Fruit fly (Drosophila melanogaster) whole organism, prepupa: ENCODE results near the gene RagA-B.

Source experiments
- CG10631 ChIP-seq: fragments of 200-800 bp; sonication (Bioruptor generic); optimal IDR thresholded peaks from 2 replicates; lab custom pipeline; 2016; ENCODE audit warnings: missing biosample characterization, missing genetic modification characterization
- CG11294 ChIP-seq: fragments of 200-800 bp; sonication (Bioruptor generic); IDR thresholded peaks from 2 replicates; pipeline ENCODE4 v1.3.6; 2022; ENCODE audit warnings: missing biosample characterization, missing genetic modification characterization
- CG11762 ChIP-seq: fragments of 200-800 bp; sonication (Bioruptor generic); optimal IDR thresholded peaks from 3 replicates; lab custom pipeline; 2016; ENCODE audit warnings: missing biosample characterization, missing genetic modification characterization; ENCODE audit not compliant: insufficient read depth
- CG11902 ChIP-seq: fragments of 200-800 bp; sonication (Bioruptor generic); optimal IDR thresholded peaks from 3 replicates; lab custom pipeline; 2016; ENCODE audit warnings: missing biosample characterization, missing genetic modification characterization
- CG1621 ChIP-seq: fragments of 200-800 bp; sonication (Bioruptor generic); optimal IDR thresholded peaks from 3 replicates; lab custom pipeline; 2018; ENCODE audit warnings: missing biosample characterization, mild to moderate bottlenecking, missing genetic modification characterization
- CG16779 ChIP-seq: fragments of 200-800 bp; sonication (Bioruptor generic); optimal IDR thresholded peaks from 3 replicates; lab custom pipeline; 2017; ENCODE audit warnings: missing biosample characterization, mild to moderate bottlenecking, missing genetic modification characterization
- CG3032 ChIP-seq: fragments of 200-800 bp; optimal IDR thresholded peaks from 2 replicates; lab custom pipeline; 2019; ENCODE audit warnings: missing biosample characterization, mild to moderate bottlenecking, missing genetic modification characterization, moderate library complexity
- CG31627 ChIP-seq: fragments of 200-800 bp; sonication (Bioruptor generic); optimal IDR thresholded peaks from 3 replicates; lab custom pipeline; 2016; ENCODE audit warnings: missing biosample characterization, missing genetic modification characterization
- CG32006 ChIP-seq: fragments of 200-800 bp; sonication (Bioruptor generic); optimal IDR thresholded peaks from 3 replicates; lab custom pipeline; 2017; ENCODE audit warnings: missing biosample characterization, mild to moderate bottlenecking, missing genetic modification characterization
- CG34406 ChIP-seq: fragments of 200-800 bp; sonication (Bioruptor generic); optimal IDR thresholded peaks from 3 replicates; lab custom pipeline; 2016; ENCODE audit warnings: missing biosample characterization, missing genetic modification characterization
- CG3919 ChIP-seq: fragments of 200-800 bp; sonication (Bioruptor generic); optimal IDR thresholded peaks from 3 replicates; lab custom pipeline; 2016; ENCODE audit warnings: missing biosample characterization, missing genetic modification characterization
- CG6163 ChIP-seq: fragments of 200-800 bp; sonication (Bioruptor generic); IDR thresholded peaks from 3 replicates; pipeline ENCODE4 v1.3.6; 2022; ENCODE audit warnings: missing biosample characterization, missing genetic modification characterization
- CG6792 ChIP-seq: fragments of 200-800 bp; sonication (Bioruptor generic); optimal IDR thresholded peaks from 3 replicates; lab custom pipeline; 2016; ENCODE audit warnings: missing biosample characterization, missing genetic modification characterization
- CG6808 ChIP-seq: fragments of 200-800 bp; sonication (Bioruptor generic); optimal IDR thresholded peaks from 3 replicates; lab custom pipeline; 2017; ENCODE audit warnings: missing biosample characterization, missing genetic modification characterization, mild to moderate bottlenecking, moderate library complexity, missing genetic modification reagents
- CG6854 ChIP-seq: fragments of 200-800 bp; sonication (Bioruptor generic); optimal IDR thresholded peaks from 2 replicates; lab custom pipeline; 2017; ENCODE audit warnings: missing biosample characterization, mild to moderate bottlenecking, missing genetic modification characterization
- CG7368 ChIP-seq: fragments of 200-800 bp; sonication (Bioruptor generic); optimal IDR thresholded peaks from 3 replicates; lab custom pipeline; 2016; ENCODE audit warnings: missing biosample characterization, missing genetic modification characterization
- CG8119 ChIP-seq: fragments of 200-800 bp; sonication (Bioruptor generic); IDR thresholded peaks from 3 replicates; pipeline ENCODE4 v1.3.6; 2022; ENCODE audit warnings: missing biosample characterization, missing genetic modification characterization
- CG8319 ChIP-seq: fragments of 200-800 bp; sonication (Bioruptor generic); optimal IDR thresholded peaks from 3 replicates; lab custom pipeline; 2016; ENCODE audit warnings: missing biosample characterization, missing genetic modification characterization
- CG8632 ChIP-seq: fragments of 200-800 bp; sonication (Bioruptor generic); optimal IDR thresholded peaks from 3 replicates; lab custom pipeline; 2016; ENCODE audit warnings: missing biosample characterization, missing genetic modification characterization
- CG9139 ChIP-seq: fragments of 200-800 bp; sonication (Bioruptor generic); optimal IDR thresholded peaks from 3 replicates; lab custom pipeline; 2017; ENCODE audit warnings: missing biosample characterization, mild to moderate bottlenecking, missing genetic modification characterization
- Eip75B ChIP-seq: fragments of 200-800 bp; sonication (Bioruptor generic); optimal IDR thresholded peaks from 3 replicates; lab custom pipeline; 2016; ENCODE audit warnings: missing biosample characterization, missing genetic modification characterization
- Eip78C ChIP-seq: fragments of 200-800 bp; sonication (Bioruptor generic); peaks from one replicate; lab custom pipeline; 2016; ENCODE audit warnings: missing biosample characterization, missing genetic modification characterization
- Ets96B ChIP-seq: fragments of 200-800 bp; optimal IDR thresholded peaks from 2 replicates; lab custom pipeline; 2019; ENCODE audit warnings: missing biosample characterization, mild to moderate bottlenecking, missing genetic modification characterization, moderate library complexity
- Hr39 ChIP-seq: fragments of 200-800 bp; sonication (Bioruptor generic); optimal IDR thresholded peaks from 2 replicates; lab custom pipeline; 2016; ENCODE audit warnings: missing biosample characterization, missing genetic modification characterization
- Hr4 ChIP-seq: fragments of 200-800 bp; sonication (Bioruptor generic); optimal IDR thresholded peaks from 3 replicates; lab custom pipeline; 2016; ENCODE audit warnings: missing biosample characterization, missing genetic modification characterization
- Met ChIP-seq: fragments of 200-800 bp; sonication (Bioruptor generic); optimal IDR thresholded peaks from 3 replicates; lab custom pipeline; 2016; ENCODE audit warnings: missing biosample characterization, missing genetic modification characterization
- Smox ChIP-seq: fragments of 200-800 bp; sonication (Bioruptor generic); optimal IDR thresholded peaks from 3 replicates; lab custom pipeline; 2016; ENCODE audit warnings: missing biosample characterization, missing genetic modification characterization
- achi ChIP-seq: fragments of 200-800 bp; sonication (Bioruptor generic); optimal IDR thresholded peaks from 3 replicates; lab custom pipeline; 2016; ENCODE audit warnings: missing biosample characterization, missing genetic modification characterization
- cyc ChIP-seq: fragments of 200-800 bp; sonication (Bioruptor generic); optimal IDR thresholded peaks from 3 replicates; lab custom pipeline; 2016; ENCODE audit warnings: missing biosample characterization, missing genetic modification characterization
- dac ChIP-seq: fragments of 200-800 bp; sonication (Bioruptor generic); optimal IDR thresholded peaks from 2 replicates; lab custom pipeline; 2017; ENCODE audit warnings: missing biosample characterization, mild to moderate bottlenecking, missing genetic modification characterization
- dsx ChIP-seq: fragments of 200-800 bp; optimal IDR thresholded peaks from 3 replicates; lab custom pipeline; 2019; ENCODE audit warnings: missing biosample characterization, mild to moderate bottlenecking, missing genetic modification characterization, moderate library complexity; ENCODE audit not compliant: poor library complexity, severe bottlenecking
- eg ChIP-seq: fragments of 200-800 bp; sonication (Bioruptor generic); IDR thresholded peaks from 3 replicates; pipeline ENCODE4 v1.3.6; 2022; ENCODE audit warnings: missing biosample characterization, missing genetic modification characterization
- esn ChIP-seq: fragments of 200-800 bp; sonication (Bioruptor generic); optimal IDR thresholded peaks from 2 replicates; lab custom pipeline; 2016; ENCODE audit warnings: missing biosample characterization, mild to moderate bottlenecking, missing genetic modification characterization, moderate library complexity
- fd85E ChIP-seq: fragments of 200-800 bp; sonication (Bioruptor generic); optimal IDR thresholded peaks from 3 replicates; lab custom pipeline; 2016; ENCODE audit warnings: missing biosample characterization, missing genetic modification characterization
- fkh ChIP-seq: fragments of 200-800 bp; sonication (Bioruptor generic); optimal IDR thresholded peaks from 3 replicates; lab custom pipeline; 2017; ENCODE audit warnings: missing biosample characterization, mild to moderate bottlenecking, missing genetic modification characterization, moderate library complexity
- net ChIP-seq: fragments of 200-800 bp; sonication (Bioruptor generic); optimal IDR thresholded peaks from 3 replicates; lab custom pipeline; 2016; ENCODE audit warnings: missing biosample characterization, missing genetic modification characterization
- pdm3 ChIP-seq: fragments of 200-800 bp; sonication (Bioruptor generic); optimal IDR thresholded peaks from 3 replicates; lab custom pipeline; 2016; ENCODE audit warnings: missing biosample characterization, missing genetic modification characterization
- salr ChIP-seq, 2 experiments: fragments of 200-800 bp; sonication (Bioruptor generic); optimal IDR thresholded peaks; 3 replicates each; lab custom pipeline; 2016 to 2018; ENCODE audit warnings: missing biosample characterization in 2 of 2, missing genetic modification characterization in 2 of 2, mild to moderate bottlenecking in 1 of 2
- spab ChIP-seq: fragments of 200-800 bp; sonication (Bioruptor generic); optimal IDR thresholded peaks from 2 replicates; lab custom pipeline; 2017; ENCODE audit warnings: missing biosample characterization, mild to moderate bottlenecking, missing genetic modification characterization, missing genetic modification reagents
- ss ChIP-seq, 2 experiments: fragments of 200-800 bp; sonication (Bioruptor generic); optimal IDR thresholded peaks; 2 replicates in 1 of 2; 3 replicates in 1 of 2; lab custom pipeline; 2017 to 2018; ENCODE audit warnings: mild to moderate bottlenecking in 2 of 2, missing biosample characterization in 2 of 2, missing genetic modification characterization in 2 of 2, moderate library complexity in 1 of 2
- topi ChIP-seq: fragments of 200-800 bp; sonication (Bioruptor generic); optimal IDR thresholded peaks from 3 replicates; lab custom pipeline; 2016; ENCODE audit warnings: missing biosample characterization, missing genetic modification characterization

RagA-B gene

DNA sequence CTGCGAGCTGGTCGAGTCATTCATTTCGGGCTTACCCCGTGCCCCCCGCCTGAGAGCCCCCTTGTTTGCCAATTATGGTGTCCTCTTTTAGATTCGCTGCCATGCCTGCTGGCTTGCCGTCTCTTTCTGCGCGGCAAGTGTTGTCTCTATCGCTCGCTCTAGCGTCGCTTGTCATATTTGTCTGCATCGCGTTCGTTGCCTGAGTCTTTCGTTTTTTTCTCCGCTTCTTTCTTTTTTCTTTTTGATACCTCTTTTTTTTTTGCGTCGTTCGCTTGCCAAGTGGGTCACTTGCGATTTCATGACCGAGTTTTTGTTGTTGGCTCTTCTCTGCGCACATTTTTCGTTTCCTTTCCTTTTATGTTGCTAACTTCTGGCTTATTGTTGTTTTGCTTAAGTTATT lies 12.3 kb downstream of the RagA-B start (continued):
- TF ChIP-seq CG11902 (GFP tag; lab: Kevin White, UChicago) = no peak
- TF ChIP-seq CG8632 = peak; percentile 20
- peak; percentile 9 for TF ChIP-seq spab
- TF ChIP-seq topi (GFP tag; lab: Kevin White, UChicago) = no peak
- TF ChIP-seq CG9139 = no peak
- TF ChIP-seq salr (GFP tag; optimal IDR thresholded peaks at IDR 0.05; lab: Kevin White, UChicago) = peak in 1 of 2 experiments; percentile 39
- TF ChIP-seq Hr4 = no peak
- no peak for TF ChIP-seq CG34406 (GFP tag; lab: Kevin White, UChicago)
- peak; percentile 12 for TF ChIP-seq Ets96B (tag; lab: Kevin White, UChicago)
- TF ChIP-seq cyc (GFP tag; lab: Kevin White, UChicago) = no peak
- TF ChIP-seq CG3032 = no peak
- no peak for TF ChIP-seq CG11762
- peak; percentile 72 for TF ChIP-seq Eip75B (GFP tag; lab: Kevin White, UChicago)
- TF ChIP-seq eg = peak; percentile 70
- peak; percentile 25 to 76 for TF ChIP-seq ss (GFP tag; optimal IDR thresholded peaks at IDR 0.05; lab: Kevin White, UChicago)
- peak; percentile 13 for TF ChIP-seq dsx
- TF ChIP-seq CG6854 (GFP tag; lab: Kevin White, UChicago) = peak; percentile 13
- no peak for TF ChIP-seq CG8319 (GFP tag; lab: Kevin White, UChicago)
- TF ChIP-seq CG7368 = no peak
- no peak for TF ChIP-seq fd85E (GFP tag; lab: Kevin White, UChicago)
- peak; percentile 43 for TF ChIP-seq CG6808 (GFP tag; lab: Kevin White, UChicago)
- no peak for TF ChIP-seq net (GFP tag; lab: Kevin White, UChicago)
- TF ChIP-seq CG1621 (tag; lab: Kevin White, UChicago) = peak; percentile 29
- peak; percentile 38 for TF ChIP-seq dac (GFP tag; lab: Kevin White, UChicago)
- no peak for TF ChIP-seq CG10631
- no peak for TF ChIP-seq esn (GFP tag; lab: Kevin White, UChicago)
- no peak for TF ChIP-seq pdm3 (GFP tag; lab: Kevin White, UChicago)
- TF ChIP-seq CG32006 (GFP tag; lab: Kevin White, UChicago) = peak; percentile 41
- TF ChIP-seq CG16779 (tag; lab: Kevin White, UChicago) = peak; percentile 50
- TF ChIP-seq Eip78C (GFP tag; lab: Kevin White, UChicago) = peak; percentile 65
- no peak for TF ChIP-seq Hr39
- TF ChIP-seq achi (GFP tag; lab: Kevin White, UChicago) = peak; percentile 30
- TF ChIP-seq CG31627 (GFP tag; lab: Kevin White, UChicago) = no peak
- TF ChIP-seq CG8119 (GFP tag; lab: Robert Waterston, UW) = peak; percentile 66; the same call in 2 of the 3 replicates
- TF ChIP-seq Smox (GFP tag; lab: Kevin White, UChicago) = no peak
- TF ChIP-seq Met (GFP tag; lab: Kevin White, UChicago) = no peak
- TF ChIP-seq CG6792 (GFP tag; lab: Kevin White, UChicago) = no peak
- peak; percentile 2 for TF ChIP-seq CG3919 (GFP tag; lab: Kevin White, UChicago)

dm6 chr3R:8970707-8971106 lies 13.4 kb downstream of the RagA-B start:
- TF ChIP-seq CG32006 (GFP tag; lab: Kevin White, UChicago) (no peak), CG6163 (GFP tag; lab: Robert Waterston, UW) (no peak), CG11902 (GFP tag; lab: Kevin White, UChicago) (no peak), CG8119 (GFP tag; lab: Robert Waterston, UW) (no peak), CG11294 (GFP tag; lab: Robert Waterston, UW) (no peak), fkh (GFP tag; lab: Kevin White, UChicago) (no peak), Met (GFP tag; lab: Kevin White, UChicago) (no peak), Smox (GFP tag; lab: Kevin White, UChicago) (no peak), CG7368 (no peak), CG11762 (no peak), CG8319 (GFP tag; lab: Kevin White, UChicago) (no peak)
